Worm (Caenorhabditis elegans) whole organism, L2 larva: ENCODE results near the gene M176.10.

Experiments used
- fos-1 ChIP-seq: fragments of 150-350 bp; optimal IDR thresholded peaks from 2 replicates; lab custom pipeline; 2014; ENCODE audit warnings: missing biosample characterization, missing genetic modification characterization
- nhr-11 ChIP-seq: fragments of 150-350 bp; optimal IDR thresholded peaks from 2 replicates; lab custom pipeline; 2014; ENCODE audit warnings: missing biosample characterization, missing genetic modification characterization
- nhr-12 ChIP-seq: fragments of 150-350 bp; optimal IDR thresholded peaks from 2 replicates; lab custom pipeline; 2014; ENCODE audit warnings: missing biosample characterization, missing genetic modification characterization

Gene M176.10

ce11 chrII:9377158-9377557 lies 48.8 kb downstream of the M176.10 start, which contains the start of gene C06C3.10:
Gene C06C3.10, minus strand, starts transcription at chrII:9377258.
- TF ChIP-seq nhr-11 (tag; lab: Kevin White, UChicago): no peak
- TF ChIP-seq, all 48 proteins: peak for 0

ce11 chrII:9374807-9375206 lies 51.2 kb downstream of the M176.10 start, which contains the start of gene C06C3.12:
Gene C06C3.12, plus strand, starts transcription at chrII:9375107.
- peak; percentile 24 for TF ChIP-seq fos-1 (tag; lab: Kevin White, UChicago)
- no peak for TF ChIP-seq nhr-12 (tag; lab: Kevin White, UChicago)
- TF ChIP-seq, all 48 proteins: peak for 1
